Worm (Caenorhabditis elegans) whole organism, L1 larva: Measurements from ENCODE around the gene C01G10.6.

ENCODE experiments used
- C04F5.9 ChIP-seq: sonication (generic microtip); optimal IDR thresholded peaks from 2 replicates; lab custom pipeline; 2016; ENCODE audit warnings: missing genetic modification characterization, missing compliant biosample characterization
- C16A3.4 ChIP-seq: fragments of 150-350 bp; optimal IDR thresholded peaks from 2 replicates; lab custom pipeline; 2014; ENCODE audit warnings: missing biosample characterization, missing genetic modification characterization
- C34B4.2 ChIP-seq: sonication (generic microtip); optimal IDR thresholded peaks from 2 replicates; lab custom pipeline; 2017; ENCODE audit warnings: mild to moderate bottlenecking, missing genetic modification characterization, missing compliant biosample characterization
- F16B12.6 ChIP-seq: fragments of 150-350 bp; optimal IDR thresholded peaks from 2 replicates; lab custom pipeline; 2014; ENCODE audit warnings: missing biosample characterization, missing genetic modification characterization
- Y116A8C.19 ChIP-seq: sonication (generic microtip); optimal IDR thresholded peaks from 2 replicates; lab custom pipeline; 2016; ENCODE audit warnings: missing compliant biosample characterization, missing genetic modification characterization, borderline replicate concordance
- alr-1 ChIP-seq: fragments of 200-800 bp; sonication (Bioruptor generic); optimal IDR thresholded peaks from 2 replicates; lab custom pipeline; 2018; ENCODE audit warnings: borderline replicate concordance, mild to moderate bottlenecking, missing genetic modification characterization, missing compliant biosample characterization
- aly-2 ChIP-seq: fragments of 150-350 bp; optimal IDR thresholded peaks from 2 replicates; lab custom pipeline; 2014; ENCODE audit warnings: missing biosample characterization, missing genetic modification characterization
- ama-1 ChIP-seq: fragments of 150-350 bp; optimal IDR thresholded peaks from 2 replicates; lab custom pipeline; 2014
- blmp-1 ChIP-seq: fragments of 150-350 bp; optimal IDR thresholded peaks from 2 replicates; lab custom pipeline; 2014; ENCODE audit warnings: missing biosample characterization, missing genetic modification characterization
- ceh-82 ChIP-seq, 3 experiments: fragments of 150-350 bp in 1 of 3; sonication (generic microtip) in 2 of 3; optimal IDR thresholded peaks; 2 replicates each; lab custom pipeline; 2014 to 2017; ENCODE audit warnings: missing biosample characterization in 3 of 3, missing genetic modification characterization in 3 of 3
- ceh-88 ChIP-seq: fragments of 200-800 bp; sonication (Bioruptor generic); IDR thresholded peaks from 2 replicates; pipeline ENCODE4 v1.3.6; 2022; ENCODE audit warnings: missing genetic modification characterization, missing compliant biosample characterization
- ces-1 ChIP-seq: fragments of 150-350 bp; optimal IDR thresholded peaks from 2 replicates; lab custom pipeline; 2014; ENCODE audit warnings: missing biosample characterization, missing genetic modification reagents, missing genetic modification characterization
- dpl-1 ChIP-seq, 3 experiments: fragments of 150-350 bp in 2 of 3; sonication (generic microtip) in 1 of 3; optimal IDR thresholded peaks; 2 replicates each; lab custom pipeline; 2014 to 2017; ENCODE audit warnings: missing biosample characterization in 3 of 3, missing genetic modification characterization in 3 of 3, missing genetic modification reagents in 3 of 3
- efl-1 ChIP-seq, 4 experiments: fragments of 150-350 bp; optimal IDR thresholded peaks in 3 of 4; peaks in 1 of 4; 1 replicate in 1 of 4; 2 replicates in 3 of 4; lab custom pipeline; 2014; ENCODE audit warnings: missing biosample characterization in 2 of 4, missing genetic modification characterization in 2 of 4, missing genetic modification reagents in 2 of 4
- egl-13 ChIP-seq: sonication (generic microtip); optimal IDR thresholded peaks from 2 replicates; lab custom pipeline; 2016; ENCODE audit warnings: missing genotype, missing genetic modification reagents, missing genetic modification characterization, missing compliant biosample characterization
- elt-3 ChIP-seq, 6 experiments: fragments of 150-350 bp in 1 of 6; sonication (generic microtip); optimal IDR thresholded peaks; 2 replicates each; lab custom pipeline; 2017 to 2018; ENCODE audit warnings: missing biosample characterization in 6 of 6, missing genetic modification characterization in 6 of 6, inconsistent platforms in 1 of 6
- fkh-8 ChIP-seq: sonication (generic microtip); optimal IDR thresholded peaks from 2 replicates; lab custom pipeline; 2016; ENCODE audit warnings: mild to moderate bottlenecking, missing genetic modification characterization, missing compliant biosample characterization
- hlh-17 ChIP-seq: fragments of 200-800 bp; sonication (Bioruptor generic); optimal IDR thresholded peaks from 2 replicates; lab custom pipeline; 2018; ENCODE audit warnings: missing genetic modification characterization, mild to moderate bottlenecking, missing compliant biosample characterization, moderate library complexity, borderline replicate concordance
- hlh-4 ChIP-seq: sonication (generic microtip); optimal IDR thresholded peaks from 2 replicates; lab custom pipeline; 2016; ENCODE audit warnings: mild to moderate bottlenecking, missing genetic modification characterization, missing compliant biosample characterization
- hpl-2 ChIP-seq: fragments of 150-350 bp; optimal IDR thresholded peaks from 2 replicates; lab custom pipeline; 2014; ENCODE audit warnings: missing biosample characterization, missing genetic modification reagents, missing genetic modification characterization
- lin-15B ChIP-seq: fragments of 150-350 bp; sonication (generic microtip); optimal IDR thresholded peaks from 3 replicates; lab custom pipeline; 2014; ENCODE audit warnings: missing biosample characterization, missing genetic modification characterization
- lin-35 ChIP-seq, 2 experiments: fragments of 150-350 bp; optimal IDR thresholded peaks; 2 replicates each; lab custom pipeline; 2014; ENCODE audit warnings: missing biosample characterization in 2 of 2, missing genetic modification characterization in 2 of 2, missing genetic modification reagents in 2 of 2
- lsy-2 ChIP-seq, 2 experiments: fragments of 150-350 bp; optimal IDR thresholded peaks; 2 replicates each; lab custom pipeline; 2014; ENCODE audit warnings: missing biosample characterization in 2 of 2, missing genetic modification characterization in 2 of 2
- mep-1 ChIP-seq: fragments of 150-350 bp; optimal IDR thresholded peaks from 2 replicates; lab custom pipeline; 2014; ENCODE audit warnings: missing biosample characterization, missing genetic modification characterization
- nhr-20 ChIP-seq: sonication (generic microtip); optimal IDR thresholded peaks from 2 replicates; lab custom pipeline; 2016; ENCODE audit warnings: mild to moderate bottlenecking, missing genetic modification characterization, missing compliant biosample characterization
- nhr-47 ChIP-seq: sonication (generic microtip); optimal IDR thresholded peaks from 2 replicates; lab custom pipeline; 2016; ENCODE audit warnings: mild to moderate bottlenecking, missing genetic modification characterization, moderate library complexity, missing compliant biosample characterization
- nhr-71 ChIP-seq: sonication (generic microtip); optimal IDR thresholded peaks from 2 replicates; lab custom pipeline; 2016; ENCODE audit warnings: mild to moderate bottlenecking, missing genetic modification characterization, moderate library complexity, missing compliant biosample characterization
- nhr-77 ChIP-seq: fragments of 150-350 bp; optimal IDR thresholded peaks from 2 replicates; lab custom pipeline; 2014; ENCODE audit warnings: missing biosample characterization, missing genetic modification characterization
- nhr-85 ChIP-seq: sonication (generic microtip); peaks from one replicate; lab custom pipeline; 2016; ENCODE audit warnings: missing genetic modification characterization, inconsistent platforms, missing compliant biosample characterization
- nhr-90 ChIP-seq: sonication (generic microtip); optimal IDR thresholded peaks from 2 replicates; lab custom pipeline; 2016; ENCODE audit warnings: mild to moderate bottlenecking, missing genetic modification characterization, missing compliant biosample characterization; ENCODE audit not compliant: poor library complexity
- pax-3 ChIP-seq: fragments of 200-800 bp; sonication (Bioruptor generic); optimal IDR thresholded peaks from 2 replicates; lab custom pipeline; 2018; ENCODE audit warnings: mild to moderate bottlenecking, missing genetic modification characterization, moderate library complexity, missing compliant biosample characterization
- pqm-1 ChIP-seq: sonication (generic microtip); optimal IDR thresholded peaks from 3 replicates; lab custom pipeline; 2017; ENCODE audit warnings: missing biosample characterization, missing genetic modification characterization
- rnt-1 ChIP-seq: sonication (generic microtip); optimal IDR thresholded peaks from 2 replicates; lab custom pipeline; 2016; ENCODE audit warnings: mild to moderate bottlenecking, missing genetic modification characterization, moderate library complexity, missing compliant biosample characterization
- skn-1 ChIP-seq: fragments of 150-350 bp; optimal IDR thresholded peaks from 2 replicates; lab custom pipeline; 2014; ENCODE audit warnings: missing biosample characterization, missing genetic modification characterization
- snu-23 ChIP-seq: sonication (generic microtip); optimal IDR thresholded peaks from 2 replicates; lab custom pipeline; 2016; ENCODE audit warnings: missing genetic modification characterization, missing compliant biosample characterization
- swsn-7 ChIP-seq: sonication (generic microtip); optimal IDR thresholded peaks from 2 replicates; lab custom pipeline; 2016; ENCODE audit warnings: missing genetic modification characterization, missing compliant biosample characterization
- tbx-2 ChIP-seq: sonication (generic microtip); optimal IDR thresholded peaks from 2 replicates; lab custom pipeline; 2016; ENCODE audit warnings: missing genetic modification characterization, missing compliant biosample characterization
- unc-130 ChIP-seq: fragments of 150-350 bp; optimal IDR thresholded peaks from 2 replicates; lab custom pipeline; 2017; ENCODE audit warnings: missing biosample characterization, missing genetic modification characterization, inconsistent platforms
- unc-62 ChIP-seq: fragments of 150-350 bp; optimal IDR thresholded peaks from 2 replicates; lab custom pipeline; 2014; ENCODE audit warnings: missing biosample characterization, missing genetic modification reagents, missing genetic modification characterization
- unc-86 ChIP-seq: sonication (generic microtip); optimal IDR thresholded peaks from 2 replicates; lab custom pipeline; 2016; ENCODE audit warnings: missing genetic modification characterization, missing compliant biosample characterization
- vab-15 ChIP-seq: sonication (generic microtip); optimal IDR thresholded peaks from 2 replicates; lab custom pipeline; 2017; ENCODE audit warnings: missing genotype, mild to moderate bottlenecking, missing genetic modification characterization, missing compliant biosample characterization
- zag-1 ChIP-seq: fragments of 150-350 bp; optimal IDR thresholded peaks from 2 replicates; lab custom pipeline; 2014; ENCODE audit warnings: missing biosample characterization, missing genetic modification characterization
- zip-4 ChIP-seq: fragments of 200-800 bp; sonication (Bioruptor generic); optimal IDR thresholded peaks from 2 replicates; lab custom pipeline; 2018; ENCODE audit warnings: mild to moderate bottlenecking, missing genetic modification characterization, moderate library complexity, missing compliant biosample characterization

C01G10.6 gene

DNA sequence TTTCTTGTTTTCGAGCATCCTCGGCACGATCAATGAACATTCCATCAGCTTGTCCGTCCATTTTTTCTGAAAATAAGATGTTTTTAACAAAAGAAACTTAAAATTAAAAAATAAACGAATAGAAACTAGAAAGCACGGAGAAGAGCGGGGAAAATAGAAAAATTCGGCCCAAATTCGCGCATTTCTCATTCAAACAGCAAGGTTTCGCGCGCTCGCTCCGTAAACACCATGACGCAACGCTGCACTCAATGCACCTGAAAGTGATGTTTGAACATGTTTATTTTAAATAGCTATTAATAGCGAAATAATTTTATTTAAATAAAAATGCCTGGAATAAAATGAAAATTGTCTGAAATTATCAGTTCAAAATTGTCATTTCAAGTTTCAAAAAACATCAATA is 27.9 kb upstream of the C01G10.6 start, which contains the start of the genes mcm-3 and C25D7.15:
mcm-3 (minus strand) TSS at position 66 of the 400 bp plus-strand sequence.
C25D7.15 (plus strand) TSS at position 275 of the 400 bp plus-strand sequence.
- TF ChIP-seq rnt-1 (peak; percentile 31), tbx-2 (tag; lab: Kevin White, UChicago) (peak; percentile 6), mep-1 (tag; lab: Kevin White, UChicago) (peak; percentile 49), lsy-2 (tag; optimal IDR thresholded peaks at IDR 0.05; lab: Kevin White, UChicago) (peak; percentile 17 to 47), C16A3.4 (tag; lab: Kevin White, UChicago) (peak; percentile 34), Y116A8C.19 (tag; lab: Kevin White, UChicago) (no peak), unc-130 (tag; lab: Kevin White, UChicago) (peak; percentile 67), ceh-88 (GFP tag; lab: Robert Waterston, UW) (no peak), ceh-82 (tag; optimal IDR thresholded peaks at IDR 0.05; lab: Kevin White, UChicago) (no peak), nhr-90 (tag; lab: Kevin White, UChicago) (peak; percentile 41), blmp-1 (peak; percentile 33), lin-15B (peak; percentile 13), elt-3 (tag; optimal IDR thresholded peaks at IDR 0.05; lab: Kevin White, UChicago) (peak in 1 of 6 experiments; percentile 8), nhr-85 (peak; percentile 38), lin-35 (GFP tag; optimal IDR thresholded peaks at IDR 0.05; lab: Kevin White, UChicago) (peak; percentile 71 to 90), unc-62 (no peak), dpl-1 (GFP tag; optimal IDR thresholded peaks at IDR 0.05; lab: Kevin White, UChicago) (peak; percentile 82 to 89 (median 85)), efl-1 (optimal IDR thresholded peaks at IDR 0.05; lab: Kevin White, UChicago) (peak; percentile 67 to 87), efl-1 (GFP tag; optimal IDR thresholded peaks at IDR 0.05 in 1 of 2; lab: Kevin White, UChicago) (peak; percentile 88 to 98), nhr-47 (tag; lab: Kevin White, UChicago) (peak; percentile 25), skn-1 (peak; percentile 37), snu-23 (GFP tag; lab: Kevin White, UChicago) (peak; percentile 49), pqm-1 (tag; lab: Kevin White, UChicago) (no peak), alr-1 (tag; lab: Kevin White, UChicago) (no peak), swsn-7 (tag; lab: Kevin White, UChicago) (peak; percentile 26), F16B12.6 (tag; lab: Kevin White, UChicago) (peak; percentile 88), ama-1 (lab: Kevin White, UChicago) (no peak), nhr-71 (tag; lab: Kevin White, UChicago) (peak; percentile 55), hpl-2 (no peak), nhr-20 (tag; lab: Kevin White, UChicago) (peak; percentile 13)

DNA sequence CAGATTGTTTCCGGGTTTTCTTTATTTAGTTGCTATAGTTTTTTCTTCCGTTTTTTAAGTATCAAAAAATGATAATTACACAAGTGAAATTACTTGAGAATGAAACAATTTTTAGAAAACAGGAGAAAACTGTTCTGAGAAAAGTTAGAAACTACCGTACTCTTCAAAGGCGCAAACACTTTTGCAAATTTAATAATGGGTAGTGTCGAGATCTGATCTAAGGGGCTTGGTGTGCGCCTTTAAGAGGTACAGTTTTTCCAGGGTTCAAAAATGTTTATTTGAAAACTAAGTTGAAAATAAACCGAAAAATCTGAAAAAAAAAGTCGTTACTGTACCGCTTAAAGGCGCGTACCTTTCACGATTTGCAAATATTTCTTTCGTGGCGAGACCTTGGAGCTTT is 26.9 kb upstream of the C01G10.6 start:
- TF ChIP-seq egl-13 (tag; lab: Kevin White, UChicago) (no peak), ceh-82 (tag; optimal IDR thresholded peaks at IDR 0.05; lab: Kevin White, UChicago) (no peak), hlh-4 (tag; lab: Kevin White, UChicago) (no peak), pax-3 (tag; lab: Kevin White, UChicago) (no peak), unc-86 (tag; lab: Kevin White, UChicago) (no peak), F16B12.6 (tag; lab: Kevin White, UChicago) (no peak), zip-4 (GFP tag; lab: Kevin White, UChicago) (no peak), ces-1 (GFP tag; lab: Kevin White, UChicago) (no peak), skn-1 (no peak), fkh-8 (tag; lab: Kevin White, UChicago) (no peak), aly-2 (tag; lab: Kevin White, UChicago) (no peak), zag-1 (tag; lab: Kevin White, UChicago) (no peak), vab-15 (tag; lab: Kevin White, UChicago) (no peak), C04F5.9 (tag; lab: Kevin White, UChicago) (no peak), alr-1 (tag; lab: Kevin White, UChicago) (no peak), C34B4.2 (no peak), hlh-17 (GFP tag; lab: Kevin White, UChicago) (no peak), blmp-1 (no peak), nhr-77 (no peak)
